Fruit fly (Drosophila melanogaster) S2 (cell line): ENCODE results near the gene Cand1.

Experiments used
- CG8478 ChIP-seq: fragments of >200 bp; optimal IDR thresholded peaks from 2 replicates; lab custom pipeline; 2018
- CTCF ChIP-seq, 2 experiments: fragments of >200 bp; optimal IDR thresholded peaks; 2 replicates each; lab custom pipeline; 2018

Cand1 gene

DNA sequence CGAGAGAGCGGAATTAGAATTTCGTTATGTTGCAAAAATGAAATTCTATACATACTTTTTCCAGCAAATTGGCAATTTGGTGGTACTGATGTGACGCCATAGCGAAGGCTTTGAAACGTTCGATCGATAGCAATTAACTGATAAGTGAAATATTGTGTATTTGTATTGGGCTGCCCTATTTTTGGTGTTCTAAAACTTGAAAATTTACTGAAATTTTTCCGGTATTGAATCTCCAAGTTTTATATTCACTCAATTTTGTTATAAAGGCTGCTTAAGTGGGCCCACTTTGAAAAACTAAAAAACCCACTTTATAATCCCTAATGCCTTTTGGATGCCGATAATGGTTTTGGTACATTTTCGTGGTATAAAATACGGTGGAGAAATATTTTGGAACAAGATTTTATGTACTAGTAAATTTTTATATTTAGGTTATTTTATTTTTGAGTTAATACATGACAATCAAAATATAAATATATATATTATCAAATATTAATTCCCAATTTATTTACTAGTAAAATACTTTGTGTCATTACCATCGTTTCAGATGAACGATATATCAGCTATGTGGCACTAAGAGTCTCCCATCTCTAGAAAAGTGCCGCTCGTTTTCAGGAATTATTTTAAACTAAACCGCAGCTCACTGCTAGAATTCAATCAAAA lies at the start of gene Cand1, which contains the start of gene pim:
Gene Cand1 (minus strand): TSS at position 300 of the 660 bp plus-strand sequence.
Gene pim (plus strand): TSS at position 582 of the 660 bp plus-strand sequence.
- TF ChIP-seq CG8478 (lab: Kevin White, UChicago), result no peak
- TF ChIP-seq CTCF (optimal IDR thresholded peaks at IDR 0.05; lab: Kevin White, UChicago), result no peak

dm6 chr2L:10408122-10408576 lies 45.6 kb upstream of the Cand1 start, which contains the start of the genes Ip259 and RpS27A:
Ip259 (plus strand) TSS chr2L:10408352.
RpS27A (plus strand) TSS chr2L:10408352.
- no peak for TF ChIP-seq CG8478 (lab: Kevin White, UChicago)
- TF ChIP-seq CTCF (optimal IDR thresholded peaks at IDR 0.05; lab: Kevin White, UChicago), result peak in 1 of 2 experiments; percentile 11

DNA sequence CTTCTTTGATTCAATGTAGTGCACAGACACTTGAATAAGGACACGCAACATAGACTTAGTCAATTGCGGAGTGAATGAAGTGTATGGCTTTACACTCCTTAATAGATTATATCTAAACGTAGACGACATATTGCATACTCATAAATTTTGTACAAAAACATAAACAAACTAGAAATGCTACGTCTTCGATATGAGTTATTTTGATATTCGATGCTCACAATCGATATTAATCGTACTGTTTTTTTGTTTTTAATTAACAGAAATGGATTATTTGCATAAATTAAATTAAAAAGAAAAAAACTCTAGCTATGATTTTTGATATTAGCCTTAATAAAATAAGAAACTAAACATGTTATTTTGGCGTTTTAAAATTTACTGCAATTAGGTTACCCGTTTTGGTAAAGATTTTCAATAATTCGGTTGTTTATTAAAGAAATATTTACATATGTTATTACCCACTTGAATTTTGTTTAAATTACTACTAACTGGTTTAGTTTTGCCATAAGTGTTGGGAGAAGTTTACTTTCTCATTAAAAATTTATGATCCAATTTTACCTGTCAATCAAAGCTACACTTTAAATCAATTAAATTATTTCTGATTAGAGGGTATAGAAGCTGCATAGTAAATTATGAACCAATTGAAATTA lies 42.6 kb upstream of the Cand1 start, which contains the start of the genes CG17768, LSm-4 and Ir31a:
Gene CG17768 (minus strand): TSS at position 196 of the 647 bp plus-strand sequence.
Gene LSm-4 (minus strand): TSS at position 196 of the 647 bp plus-strand sequence.
Gene Ir31a (plus strand): TSS at position 558 of the 647 bp plus-strand sequence.
- TF ChIP-seq CG8478 (lab: Kevin White, UChicago) (no peak), CTCF (optimal IDR thresholded peaks at IDR 0.05; lab: Kevin White, UChicago) (no peak)

- TF ChIP-seq CG8478 (lab: Kevin White, UChicago) (no peak), CTCF (optimal IDR thresholded peaks at IDR 0.05; lab: Kevin White, UChicago) (no peak)
These were observed 41.4 kb upstream of the Cand1 start for dm6 chr2L:10403803-10404315.

- TF ChIP-seq CTCF (optimal IDR thresholded peaks at IDR 0.05; lab: Kevin White, UChicago) (no peak), CG8478 (lab: Kevin White, UChicago) (no peak)
These were observed 34.5 kb upstream of the Cand1 start for dm6 chr2L:10396877-10397587.

DNA sequence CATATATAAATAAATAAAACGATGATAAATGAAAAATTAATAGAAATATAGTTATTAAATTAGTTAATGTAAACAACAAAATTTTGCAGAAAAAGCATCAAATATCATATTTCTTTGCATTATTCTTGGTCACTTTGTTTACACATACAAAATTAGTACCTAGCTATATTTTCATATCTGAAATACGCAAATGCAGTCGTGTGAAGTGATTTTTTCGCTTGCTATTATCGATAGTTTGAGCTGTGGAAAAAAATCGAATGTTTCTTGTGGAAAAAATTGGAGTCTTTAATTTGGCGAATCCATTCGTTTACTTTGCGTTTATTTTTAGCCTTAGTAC lies 33.9 kb upstream of the Cand1 start, which contains the start of gene Cnot4:
Gene Cnot4 (plus strand): TSS at position 229 of the 337 bp plus-strand sequence.
- TF ChIP-seq CG8478 (lab: Kevin White, UChicago) (no peak), CTCF (optimal IDR thresholded peaks at IDR 0.05; lab: Kevin White, UChicago) (no peak)

dm6 chr2L:10395642-10396487 lies 33.4 kb upstream of the Cand1 start, which contains the start of gene Mdh1:
Mdh1 (minus strand) TSS chr2L:10396332.
- TF ChIP-seq CG8478 (lab: Kevin White, UChicago) (no peak), CTCF (optimal IDR thresholded peaks at IDR 0.05; lab: Kevin White, UChicago) (no peak)

dm6 chr2L:10395035-10395434 lies 32.5 kb upstream of the Cand1 start:
- TF ChIP-seq CG8478 (lab: Kevin White, UChicago) (no peak), CTCF (optimal IDR thresholded peaks at IDR 0.05; lab: Kevin White, UChicago) (no peak)

dm6 chr2L:10393467-10393866 lies 31.0 kb upstream of the Cand1 start:
- TF ChIP-seq CTCF (optimal IDR thresholded peaks at IDR 0.05; lab: Kevin White, UChicago) (no peak), CG8478 (lab: Kevin White, UChicago) (no peak)

DNA sequence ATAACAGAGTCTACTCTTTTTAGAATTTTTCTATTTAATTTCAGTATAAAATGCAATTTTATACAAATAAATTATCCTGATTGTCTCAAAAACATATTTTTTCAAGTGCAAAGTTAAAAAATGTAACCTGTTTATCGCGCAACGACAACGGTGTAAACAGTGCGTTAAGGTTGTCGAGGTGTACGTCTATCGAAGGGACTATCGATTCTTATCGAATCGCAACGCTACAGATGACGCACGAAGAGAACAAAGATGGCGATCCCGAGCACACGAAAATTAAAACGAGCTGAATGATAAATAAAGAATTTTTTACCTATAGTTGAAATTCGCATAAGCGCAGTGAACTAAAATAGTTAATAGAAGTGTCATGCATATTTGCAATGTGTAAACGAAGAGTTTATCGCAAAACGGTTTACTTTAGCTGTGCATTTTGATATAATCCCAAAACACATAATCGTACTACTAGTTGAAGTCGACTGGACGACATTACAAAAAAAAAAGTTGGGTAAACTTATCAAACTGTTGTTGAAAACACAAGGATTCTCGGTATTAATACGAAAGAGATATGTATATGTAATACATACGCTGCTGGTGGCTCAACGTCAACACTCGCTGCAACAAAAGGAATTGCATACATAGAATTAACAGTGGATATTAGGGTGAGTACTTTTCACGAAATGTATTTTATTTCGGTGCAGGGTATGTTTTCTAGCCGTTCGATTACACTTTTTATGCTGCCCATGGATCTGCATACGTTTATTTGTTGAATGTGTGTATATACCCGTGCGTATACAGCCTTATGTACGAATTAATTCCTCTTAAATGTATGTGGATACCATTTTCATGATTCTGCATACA lies 25.6 kb upstream of the Cand1 start, which contains the start of gene da:
Gene da (plus strand): TSS at position 237 of the 858 bp plus-strand sequence.
- TF ChIP-seq CG8478 (lab: Kevin White, UChicago), result no peak
- peak in 1 of 2 experiments; percentile 51 for TF ChIP-seq CTCF (optimal IDR thresholded peaks at IDR 0.05; lab: Kevin White, UChicago)

dm6 chr2L:10386824-10387223 lies 24.3 kb upstream of the Cand1 start:
- TF ChIP-seq CTCF (optimal IDR thresholded peaks at IDR 0.05; lab: Kevin White, UChicago) (no peak), CG8478 (lab: Kevin White, UChicago) (no peak)

dm6 chr2L:10386208-10386805 lies 23.8 kb upstream of the Cand1 start, which contains the start of the genes Cdk1 and mRpS7:
Cdk1 (minus strand) TSS chr2L:10386262.
mRpS7 (plus strand) TSS chr2L:10386662.
- TF ChIP-seq CG8478 (lab: Kevin White, UChicago) (no peak), CTCF (optimal IDR thresholded peaks at IDR 0.05; lab: Kevin White, UChicago) (no peak)
